Worm (Caenorhabditis elegans) whole organism, L3 larva: Measurements from ENCODE around the gene ZK121.2.

ENCODE experiments used
- ZK546.5 ChIP-seq: sonication (generic microtip); optimal IDR thresholded peaks from 2 replicates; lab custom pipeline; 2017; ENCODE audit warnings: missing biosample characterization, missing genetic modification characterization
- aly-2 ChIP-seq: fragments of 150-350 bp; optimal IDR thresholded peaks from 2 replicates; lab custom pipeline; 2014; ENCODE audit warnings: missing biosample characterization, missing genetic modification characterization
- ama-1 ChIP-seq: fragments of 150-350 bp; optimal IDR thresholded peaks from 2 replicates; lab custom pipeline; 2018
- ceh-28 ChIP-seq: fragments of 150-350 bp; optimal IDR thresholded peaks from 2 replicates; lab custom pipeline; 2014; ENCODE audit warnings: missing biosample characterization, missing genetic modification reagents, missing genetic modification characterization
- egl-27 ChIP-seq: sonication (generic microtip); optimal IDR thresholded peaks from 4 replicates; lab custom pipeline; 2017; ENCODE audit warnings: missing biosample characterization, missing genetic modification reagents, missing genetic modification characterization
- egl-5 ChIP-seq: fragments of 150-350 bp; optimal IDR thresholded peaks from 2 replicates; lab custom pipeline; 2017; ENCODE audit warnings: missing biosample characterization, missing genetic modification reagents, missing genetic modification characterization, inconsistent platforms
- lsy-12 ChIP-seq: sonication (generic microtip); optimal IDR thresholded peaks from 2 replicates; lab custom pipeline; 2016; ENCODE audit warnings: mild to moderate bottlenecking, missing genetic modification characterization, missing compliant biosample characterization
- nfya-1 ChIP-seq: sonication (generic microtip); optimal IDR thresholded peaks from 2 replicates; lab custom pipeline; 2017; ENCODE audit warnings: missing genetic modification characterization, mild to moderate bottlenecking, missing compliant biosample characterization, antibody characterized with exemption, moderate library complexity; ENCODE audit not compliant: insufficient read depth
- nhr-11 ChIP-seq: fragments of 150-350 bp; optimal IDR thresholded peaks from 2 replicates; lab custom pipeline; 2014; ENCODE audit warnings: missing biosample characterization, missing genetic modification characterization
- nhr-237 ChIP-seq: fragments of 150-350 bp; optimal IDR thresholded peaks from 2 replicates; lab custom pipeline; 2014; ENCODE audit warnings: missing biosample characterization, missing genetic modification characterization
- nhr-43 ChIP-seq: sonication (generic microtip); optimal IDR thresholded peaks from 2 replicates; lab custom pipeline; 2016; ENCODE audit warnings: mild to moderate bottlenecking, missing genetic modification characterization, missing compliant biosample characterization; ENCODE audit not compliant: poor library complexity, severe bottlenecking
- nhr-76 ChIP-seq: fragments of 150-350 bp; sonication (generic microtip); optimal IDR thresholded peaks from 5 replicates; lab custom pipeline; 2014; ENCODE audit warnings: missing biosample characterization, missing genetic modification characterization
- sea-2 ChIP-seq: fragments of 150-350 bp; sonication (generic microtip); optimal IDR thresholded peaks from 4 replicates; lab custom pipeline; 2014; ENCODE audit warnings: missing biosample characterization, missing genetic modification reagents, missing genetic modification characterization
- skn-1 ChIP-seq: fragments of 150-350 bp; optimal IDR thresholded peaks from 2 replicates; lab custom pipeline; 2014; ENCODE audit warnings: missing biosample characterization, missing genetic modification characterization
- snpc-4 ChIP-seq: fragments of 150-350 bp; optimal IDR thresholded peaks from 2 replicates; lab custom pipeline; 2014; ENCODE audit warnings: missing biosample characterization, missing genetic modification characterization
- unc-39 ChIP-seq: sonication (generic microtip); optimal IDR thresholded peaks from 4 replicates; lab custom pipeline; 2017; ENCODE audit warnings: missing biosample characterization, missing genetic modification characterization
- unc-62 ChIP-seq: fragments of 150-350 bp; sonication (generic microtip); optimal IDR thresholded peaks from 4 replicates; lab custom pipeline; 2014; ENCODE audit warnings: missing biosample characterization, missing genetic modification reagents, missing genetic modification characterization
- zag-1 ChIP-seq: fragments of 150-350 bp; optimal IDR thresholded peaks from 2 replicates; lab custom pipeline; 2014; ENCODE audit warnings: missing biosample characterization, missing genetic modification characterization
- ztf-4 ChIP-seq: fragments of 150-350 bp; optimal IDR thresholded peaks from 2 replicates; lab custom pipeline; 2014; ENCODE audit warnings: missing biosample characterization, missing genetic modification characterization

Gene ZK121.2

DNA sequence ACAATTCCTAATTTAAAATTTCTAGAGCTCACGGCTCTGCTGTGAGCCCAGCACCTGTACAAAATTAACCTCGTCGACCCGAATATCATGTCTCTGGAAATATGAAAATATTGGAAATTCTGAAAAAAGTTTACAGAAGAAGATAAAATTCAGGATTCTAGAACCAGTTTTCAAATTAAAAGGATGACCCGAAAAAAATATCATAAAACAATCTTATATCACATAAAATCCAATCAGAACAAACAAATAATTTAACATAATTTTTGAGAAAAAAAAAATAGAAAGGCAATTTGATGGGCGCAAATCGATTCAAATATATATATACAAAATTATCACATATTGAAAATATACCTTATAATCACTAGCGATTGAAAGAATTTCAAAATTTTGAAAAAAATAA, 43.8 kb downstream of the ZK121.2 start, which contains the start of gene Y32H12A.7:
Gene Y32H12A.7 (minus strand): TSS at position 101 of the 400 bp plus-strand sequence.
- no peak for TF ChIP-seq unc-62 (GFP tag; lab: Kevin White, UChicago)
- no peak for TF ChIP-seq ama-1 (lab: Kevin White, UChicago)

- TF ChIP-seq nfya-1 (tag; lab: Kevin White, UChicago), result no peak
- TF ChIP-seq unc-39 (tag; lab: Kevin White, UChicago), result no peak
- TF ChIP-seq nhr-11, result no peak
- no peak for TF ChIP-seq ceh-28 (tag; lab: Kevin White, UChicago)
- no peak for TF ChIP-seq ZK546.5
- TF ChIP-seq skn-1, result no peak
- no peak for TF ChIP-seq nhr-76 (tag; lab: Kevin White, UChicago)
- TF ChIP-seq nhr-237, result no peak
- no peak for TF ChIP-seq ztf-4
- no peak for TF ChIP-seq snpc-4 (tag; lab: Kevin White, UChicago)
- no peak for TF ChIP-seq egl-27 (tag; lab: Kevin White, UChicago)
- no peak for TF ChIP-seq unc-62 (GFP tag; lab: Kevin White, UChicago)
- no peak for TF ChIP-seq aly-2 (tag; lab: Kevin White, UChicago)
- TF ChIP-seq sea-2, result no peak
- TF ChIP-seq nhr-43 (tag; lab: Kevin White, UChicago), result no peak
These were observed 46.6 kb downstream of the ZK121.2 start for ce11 chrIII:5388113-5388512.

ce11 chrIII:5389365-5389764, 47.9 kb downstream of the ZK121.2 start:
- TF ChIP-seq zag-1 (tag; lab: Kevin White, UChicago) (no peak), aly-2 (tag; lab: Kevin White, UChicago) (no peak), lsy-12 (no peak), egl-5 (no peak)
